Fruit fly (Drosophila melanogaster): ENCODE results near the gene CG13365.

DNA sequence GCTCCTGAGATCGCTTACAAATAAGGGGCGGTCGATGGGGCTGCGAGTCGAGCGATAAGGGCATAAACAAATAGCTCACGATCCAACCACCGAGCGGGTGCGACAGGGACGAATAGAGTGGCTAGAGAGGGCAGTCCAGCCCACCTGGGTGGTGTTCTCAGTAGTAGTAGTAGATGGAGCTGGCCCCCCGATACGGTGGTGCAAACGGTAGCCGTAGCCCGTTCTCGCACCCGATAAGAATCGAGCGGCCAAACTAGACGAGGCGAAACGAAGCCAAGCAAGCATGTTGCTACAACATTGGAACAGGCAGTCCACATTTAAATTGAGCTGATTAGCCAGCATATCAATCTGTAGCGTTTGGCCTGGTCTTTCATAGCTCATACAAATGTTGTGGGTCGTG lies 40.4 kb downstream of the CG13365 start:
- TF ChIP-seq CG8478 (optimal IDR thresholded peaks at IDR 0.05) (no peak), CTCF (optimal IDR thresholded peaks at IDR 0.05) (no peak)

All from S2 (cell line).